Worm (Caenorhabditis elegans): ENCODE results near the gene T01G1.4.
"Not testable (repeated sequence)": the region's sequence is repeated elsewhere in the genome, so short reads cannot be mapped to it uniquely, and the experiment has no call there.

The T01G1.4 gene

DNA sequence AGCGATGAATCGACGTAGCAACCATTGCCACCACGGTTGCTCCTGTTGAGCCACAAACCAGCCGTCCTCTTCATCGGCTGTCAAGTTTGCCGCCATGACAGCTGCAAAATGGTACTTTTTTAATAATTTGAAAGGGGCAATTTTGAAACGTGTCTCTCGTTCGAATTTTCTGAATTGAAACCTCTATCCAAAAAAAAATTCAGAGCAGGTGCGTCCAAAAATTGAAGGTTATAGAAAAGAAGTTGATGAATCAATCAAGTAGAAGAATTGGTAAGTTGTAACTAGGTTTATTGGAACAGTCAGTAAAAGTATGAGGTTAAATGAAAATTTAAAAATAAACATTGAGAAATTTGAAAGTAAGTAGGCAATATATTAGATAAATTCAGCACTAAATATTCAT lies at the start of gene T01G1.4:
Gene T01G1.4 (minus strand): TSS at position 101 of the 400 bp plus-strand sequence.
- no peak for TF ChIP-seq lin-35 (GFP tag; optimal IDR thresholded peaks at IDR 0.05)
- peak; percentile 7 for TF ChIP-seq nhr-85 (tag)
- TF ChIP-seq ceh-8 (GFP tag; optimal IDR thresholded peaks at IDR 0.05): no peak
- no peak for TF ChIP-seq snpc-4 (tag; optimal IDR thresholded peaks at IDR 0.05)

DNA sequence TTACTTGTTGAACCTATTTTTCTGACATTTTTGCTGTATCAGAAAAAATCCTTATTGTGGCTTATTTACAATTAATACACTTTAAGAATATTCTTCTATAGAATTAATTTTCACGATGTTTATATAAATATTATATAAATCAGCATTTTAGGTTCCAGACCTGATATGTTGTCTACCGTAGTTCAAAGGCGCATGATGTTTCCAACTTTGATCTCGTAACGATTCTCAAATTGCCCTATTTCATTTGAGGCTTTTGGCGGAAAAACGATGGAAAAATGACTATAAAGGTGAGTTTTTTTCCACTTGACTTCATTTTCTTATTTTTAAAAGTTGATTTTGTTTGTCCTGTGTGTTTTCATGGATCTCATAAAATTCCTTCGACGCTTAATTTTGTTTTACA lies 48.8 kb upstream of the T01G1.4 start, which contains the start of gene gfat-2:
Gene gfat-2 (plus strand): TSS at position 145 of the 400 bp plus-strand sequence.
- TF ChIP-seq nhr-84 (tag; optimal IDR thresholded peaks at IDR 0.05) (no peak), nhr-20 (tag; optimal IDR thresholded peaks at IDR 0.05) (no peak), elt-3 (tag; optimal IDR thresholded peaks at IDR 0.05) (no peak), hlh-4 (tag; optimal IDR thresholded peaks at IDR 0.05) (no peak), unc-86 (tag; optimal IDR thresholded peaks at IDR 0.05) (no peak), vab-15 (tag; optimal IDR thresholded peaks at IDR 0.05) (no peak)

DNA sequence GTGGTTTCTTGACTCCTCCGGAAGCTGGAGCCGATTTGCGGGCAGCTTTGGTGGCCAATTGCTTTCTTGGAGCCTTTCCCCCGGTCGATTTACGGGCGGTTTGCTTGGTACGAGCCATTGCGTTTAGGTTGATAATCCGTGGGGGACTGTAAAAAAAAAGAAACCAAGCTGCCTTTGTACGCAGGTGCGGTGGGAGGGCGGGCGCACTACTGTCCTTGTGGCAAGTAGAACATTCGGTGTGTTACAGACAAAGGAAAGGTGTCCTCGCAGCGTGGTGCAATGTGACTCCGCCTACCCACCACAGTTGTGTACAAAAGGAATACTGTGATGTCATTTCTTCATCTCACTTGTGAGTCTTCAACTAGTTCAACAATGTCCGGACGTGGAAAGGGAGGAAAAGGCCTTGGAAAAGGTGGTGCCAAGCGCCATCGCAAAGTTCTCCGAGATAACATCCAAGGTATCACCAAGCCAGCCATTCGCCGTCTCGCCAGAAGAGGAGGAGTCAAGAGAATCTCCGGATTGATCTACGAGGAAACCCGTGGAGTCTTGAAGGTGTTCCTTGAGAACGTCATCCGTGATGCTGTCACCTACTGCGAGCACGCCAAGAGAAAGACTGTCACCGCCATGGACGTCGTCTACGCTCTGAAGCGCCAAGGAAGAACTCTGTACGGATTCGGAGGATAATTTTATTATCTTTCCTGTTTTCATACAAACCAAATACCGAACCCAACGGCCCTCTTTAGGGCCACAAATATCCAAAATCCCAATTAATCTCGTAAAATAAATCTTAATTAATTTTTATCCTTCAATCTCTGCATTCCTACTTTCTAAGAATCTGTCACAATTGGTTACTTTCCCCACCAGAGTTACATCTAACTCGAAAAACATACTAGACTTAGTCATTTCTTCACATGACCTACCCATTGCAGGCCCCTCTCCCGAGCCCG lies 45.7 kb upstream of the T01G1.4 start, which contains the start of the genes his-63 and his-64:
Gene his-63 (minus strand): TSS at position 118 of the 947 bp plus-strand sequence.
Gene his-64 (plus strand): TSS at position 373 of the 947 bp plus-strand sequence.
- TF ChIP-seq ztf-11 (tag; optimal IDR thresholded peaks at IDR 0.05) (peak in 1 of 2 experiments; percentile 46), nhr-19 (GFP tag; conservative IDR thresholded peaks at IDR 0.05) (0 out of 2 replicates have a peak, but pooled peaks have one; percentile 18), nhr-85 (tag) (peak; percentile 14)

DNA sequence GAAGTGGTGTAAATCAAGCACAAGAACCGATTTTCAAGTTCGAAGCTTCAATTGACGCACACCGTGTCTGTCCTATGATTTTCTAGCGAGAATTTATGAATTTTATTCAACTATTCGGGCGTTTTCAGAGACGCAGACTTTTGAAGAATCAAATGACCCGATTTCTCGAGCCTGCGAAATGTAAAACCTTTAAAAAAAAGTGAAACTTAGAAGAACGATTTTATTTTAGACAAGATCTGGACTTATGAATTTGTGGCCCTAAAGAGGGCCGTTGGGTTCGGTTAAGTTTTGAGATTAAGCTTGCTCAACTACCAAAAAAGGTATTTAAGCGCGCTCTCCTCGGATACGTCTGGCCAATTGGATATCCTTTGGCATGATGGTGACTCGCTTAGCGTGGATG lies 44.8 kb upstream of the T01G1.4 start:
- not testable (repeated sequence) for TF ChIP-seq efl-1 (optimal IDR thresholded peaks at IDR 0.05)
- peak in 1 of 2 experiments; percentile 21 for TF ChIP-seq efl-1 (GFP tag; optimal IDR thresholded peaks at IDR 0.05 in 1 of 2)

DNA sequence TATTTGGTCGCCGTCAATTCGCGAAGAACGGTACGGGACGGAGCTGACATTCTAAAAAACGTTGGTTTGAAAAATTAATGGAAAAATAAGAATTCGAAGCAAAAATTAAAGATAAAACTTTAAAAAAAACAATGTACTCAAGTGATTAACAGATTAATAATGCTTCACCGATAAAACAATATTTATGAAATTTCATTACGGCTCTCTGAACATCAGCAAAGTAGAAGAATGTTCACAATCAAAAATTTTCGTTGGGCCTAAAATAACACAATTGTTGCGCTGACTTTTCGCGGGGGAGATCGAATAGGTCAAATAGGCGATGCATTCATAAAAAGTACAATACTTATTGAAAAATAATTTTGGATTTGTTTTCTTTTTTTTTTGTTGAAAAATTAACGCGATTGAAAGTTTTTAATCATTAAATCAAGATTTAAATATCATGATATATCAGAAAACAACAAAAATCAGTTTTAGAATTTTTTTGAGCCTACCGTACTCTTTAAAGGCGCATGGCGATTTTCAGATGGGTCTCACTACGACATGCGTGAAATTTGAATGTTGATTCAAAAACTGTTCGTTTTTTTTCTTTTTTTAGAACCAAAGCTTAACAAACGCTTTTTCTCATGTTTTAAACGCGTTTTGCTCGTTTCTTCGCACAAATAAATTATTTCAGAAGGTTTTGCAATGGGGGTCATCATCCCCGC lies 42.1 kb upstream of the T01G1.4 start, which contains the start of the genes memi-3 and cyp-31A2:
Gene memi-3 (minus strand): TSS at position 51 of the 704 bp plus-strand sequence.
Gene cyp-31A2 (plus strand): TSS at position 674 of the 704 bp plus-strand sequence.
- TF ChIP-seq unc-130 (tag; optimal IDR thresholded peaks at IDR 0.05) (no peak), fkh-4 (tag; optimal IDR thresholded peaks at IDR 0.05; ENCODE audit: borderline replicate concordance) (no peak), efl-1 (optimal IDR thresholded peaks at IDR 0.05) (no peak), efl-1 (GFP tag; optimal IDR thresholded peaks at IDR 0.05 in 1 of 2) (no peak), ama-1 (optimal IDR thresholded peaks at IDR 0.05) (no peak), sup-37 (GFP tag; optimal IDR thresholded peaks at IDR 0.05) (no peak), nhr-85 (tag) (no peak), snpc-4 (tag; optimal IDR thresholded peaks at IDR 0.05) (no peak), zag-1 (tag; optimal IDR thresholded peaks at IDR 0.05) (no peak), elt-3 (tag; optimal IDR thresholded peaks at IDR 0.05) (no peak), lsy-2 (tag; optimal IDR thresholded peaks at IDR 0.05) (no peak), nhr-47 (tag; optimal IDR thresholded peaks at IDR 0.05) (no peak), ztf-11 (tag; optimal IDR thresholded peaks at IDR 0.05) (no peak), nhr-84 (tag; optimal IDR thresholded peaks at IDR 0.05) (no peak), ztf-4 (tag; optimal IDR thresholded peaks at IDR 0.05) (no peak), unc-86 (tag; optimal IDR thresholded peaks at IDR 0.05) (no peak), nhr-71 (tag; optimal IDR thresholded peaks at IDR 0.05) (no peak), unc-98 (GFP tag; IDR thresholded peaks at IDR 0.05) (no peak), irx-1 (tag; optimal IDR thresholded peaks at IDR 0.05) (no peak), snu-23 (GFP tag; optimal IDR thresholded peaks at IDR 0.05) (no peak)

DNA sequence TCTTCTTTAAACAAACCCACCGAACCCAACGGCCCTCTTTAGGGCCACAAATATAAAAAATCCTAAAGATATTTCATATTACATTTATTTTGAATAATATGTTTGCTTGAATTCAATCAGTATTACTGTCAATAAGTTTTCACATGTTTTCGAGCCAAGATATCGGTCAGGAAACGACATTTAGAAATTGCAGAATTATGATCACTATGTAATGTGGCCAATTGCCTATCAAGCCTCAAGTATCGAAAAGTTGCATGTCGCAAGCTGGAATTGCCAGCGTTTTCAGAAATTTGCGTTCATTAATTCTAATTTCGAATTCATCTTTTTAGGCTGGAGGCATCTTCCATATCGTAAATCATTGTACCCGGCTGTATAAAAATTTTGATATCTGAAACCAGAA lies 40.2 kb upstream of the T01G1.4 start:
- no peak for TF ChIP-seq rnt-1 (tag; optimal IDR thresholded peaks at IDR 0.05)
- no peak for TF ChIP-seq nhr-237 (tag; optimal IDR thresholded peaks at IDR 0.05)
- no peak for TF ChIP-seq sox-4 (tag; optimal IDR thresholded peaks at IDR 0.05)
- TF ChIP-seq unc-130 (tag; optimal IDR thresholded peaks at IDR 0.05): no peak
- no peak for TF ChIP-seq nhr-90 (tag; optimal IDR thresholded peaks at IDR 0.05; ENCODE audit: poor library complexity)
